Worm (Caenorhabditis elegans) whole organism, midembryonic: ENCODE measurements around the gene F07G6.2.

Experiments
- T22C8.4 ChIP-seq: fragments of 200-800 bp; sonication (Bioruptor generic); IDR thresholded peaks from 2 replicates; pipeline ENCODE4 v1.3.6; 2022; ENCODE audit warnings: missing genetic modification characterization, missing compliant biosample characterization
- cog-1 ChIP-seq: sonication (generic microtip); optimal IDR thresholded peaks from 2 replicates; lab custom pipeline; 2016; ENCODE audit warnings: missing genetic modification characterization, missing compliant biosample characterization
- flt-1 ChIP-seq: fragments of 200-800 bp; sonication (Bioruptor generic); IDR thresholded peaks from 2 replicates; pipeline ENCODE4 v1.3.6; 2022; ENCODE audit warnings: missing genetic modification characterization, missing compliant biosample characterization
- klf-2 ChIP-seq: fragments of 200-800 bp; sonication (Bioruptor generic); conservative IDR thresholded peaks from 2 replicates; pipeline ENCODE4 v1.3.6; 2022; ENCODE audit warnings: missing genetic modification reagents, missing genetic modification characterization, missing compliant biosample characterization
- med-1 ChIP-seq: sonication (generic microtip); optimal IDR thresholded peaks from 2 replicates; lab custom pipeline; 2017; ENCODE audit warnings: missing genetic modification characterization, mild to moderate bottlenecking, missing compliant biosample characterization, antibody characterized with exemption, missing genetic modification reagents; ENCODE audit not compliant: insufficient read depth
- ref-1 ChIP-seq: fragments of 200-800 bp; sonication (Bioruptor generic); conservative IDR thresholded peaks from 2 replicates; pipeline ENCODE4 v1.3.6; 2022; ENCODE audit warnings: missing genetic modification reagents, missing genetic modification characterization, missing compliant biosample characterization
- tab-1 ChIP-seq: fragments of 200-800 bp; sonication (Bioruptor generic); IDR thresholded peaks from 2 replicates; pipeline ENCODE4 v1.3.6; 2022; ENCODE audit warnings: missing genetic modification characterization, missing compliant biosample characterization
- ztf-23 ChIP-seq: fragments of 200-800 bp; sonication (Bioruptor generic); IDR thresholded peaks from 2 replicates; pipeline ENCODE4 v1.3.6; 2022; ENCODE audit warnings: missing genetic modification reagents, missing genetic modification characterization, missing compliant biosample characterization
- ztf-29 ChIP-seq: fragments of 200-800 bp; sonication (Bioruptor generic); IDR thresholded peaks from 2 replicates; pipeline ENCODE4 v1.3.6; 2022; ENCODE audit warnings: missing genetic modification reagents, missing genetic modification characterization, missing compliant biosample characterization

The F07G6.2 gene

ce11 chrX:1769636-1770035 is 42.5 kb downstream of the F07G6.2 start:
- no peak for TF ChIP-seq ref-1 (GFP tag; lab: Robert Waterston, UW)
- TF ChIP-seq med-1 (GFP tag; lab: Kevin White, UChicago) = no peak
- TF ChIP-seq ztf-23 = no peak
- no peak for TF ChIP-seq tab-1
- no peak for TF ChIP-seq klf-2
- TF ChIP-seq T22C8.4 (GFP tag; lab: Robert Waterston, UW) = no peak
- TF ChIP-seq flt-1 (GFP tag; lab: Robert Waterston, UW) = no peak
- no peak for TF ChIP-seq ztf-29 (GFP tag; lab: Robert Waterston, UW)
- TF ChIP-seq cog-1 = no peak

ce11 chrX:1777988-1778387 is 50.8 kb downstream of the F07G6.2 start, which contains the start of gene elc-2:
Gene elc-2 (minus strand): TSS chrX:1778088.
- no peak for TF ChIP-seq med-1 (GFP tag; lab: Kevin White, UChicago)
- no peak for TF ChIP-seq klf-2
- TF ChIP-seq ztf-23 = no peak
